Fruit fly (Drosophila melanogaster): Measurements from ENCODE around the gene CG5895.
A peak's percentile ranks its signal among the peaks of the same experiment; 100 is the strongest.

Gene CG5895

dm6 chr3L:16043045-16043781 is 7.9 kb downstream of the CG5895 start (continued):
- TF ChIP-seq mirr (GFP tag; optimal IDR thresholded peaks at IDR 0.05): no peak
- TF ChIP-seq repo (GFP tag; optimal IDR thresholded peaks at IDR 0.05): no peak
- no peak for TF ChIP-seq CG10321 (GFP tag; IDR thresholded peaks at IDR 0.05)
- TF ChIP-seq Fer2 (tag; optimal IDR thresholded peaks at IDR 0.05): no peak
- no peak for TF ChIP-seq CG6272 (GFP tag; IDR thresholded peaks at IDR 0.05)
- peak; percentile 85 for TF ChIP-seq nom (GFP tag; optimal IDR thresholded peaks at IDR 0.05)
- no peak for TF ChIP-seq maf-S (GFP tag; optimal IDR thresholded peaks at IDR 0.05)
- no peak for TF ChIP-seq ind (GFP tag; optimal IDR thresholded peaks at IDR 0.05)
- TF ChIP-seq B-H2 (GFP tag; optimal IDR thresholded peaks at IDR 0.05): no peak
- no peak for TF ChIP-seq gsb (GFP tag; IDR thresholded peaks at IDR 0.05)
- TF ChIP-seq lbe (GFP tag; optimal IDR thresholded peaks at IDR 0.05): no peak
- no peak for TF ChIP-seq CG8281 (tag; optimal IDR thresholded peaks at IDR 0.05)
- TF ChIP-seq hth (optimal IDR thresholded peaks at IDR 0.05): no peak
- TF ChIP-seq Adf1 (GFP tag; IDR thresholded peaks at IDR 0.05): no peak
- peak; percentile 34 for TF ChIP-seq Sox100B (GFP tag; optimal IDR thresholded peaks at IDR 0.05)
- no peak for TF ChIP-seq Hr78 (GFP tag; optimal IDR thresholded peaks at IDR 0.05)
- TF ChIP-seq fd3F (GFP tag; optimal IDR thresholded peaks at IDR 0.05): no peak
- TF ChIP-seq pita (GFP tag; optimal IDR thresholded peaks at IDR 0.05): no peak
- TF ChIP-seq run (tag; optimal IDR thresholded peaks at IDR 0.05): no peak
- no peak for TF ChIP-seq Lim3 (GFP tag; IDR thresholded peaks at IDR 0.05)
- TF ChIP-seq NC2β (GFP tag; optimal IDR thresholded peaks at IDR 0.05): no peak
- TF ChIP-seq sob (GFP tag; IDR thresholded peaks at IDR 0.05): no peak
- TF ChIP-seq pan (optimal IDR thresholded peaks at IDR 0.05): no peak
- peak in 1 of 2 experiments; percentile 31 for TF ChIP-seq pan (GFP tag; optimal IDR thresholded peaks at IDR 0.05 in 1 of 2, IDR thresholded peaks at IDR 0.05 in 1 of 2)
- TF ChIP-seq CG15479 (GFP tag; optimal IDR thresholded peaks at IDR 0.05): peak; percentile 44
- no peak for TF ChIP-seq CG13287 (GFP tag; IDR thresholded peaks at IDR 0.05; ENCODE audit: partially characterized antibody)
- 0 out of 4 replicates have a peak, but pooled peaks have one; percentile 46 for TF ChIP-seq chinmo (GFP tag; IDR thresholded peaks at IDR 0.05; ENCODE audit: partially characterized antibody)
- TF ChIP-seq trh (GFP tag; optimal IDR thresholded peaks at IDR 0.05): no peak
- peak; percentile 69 for TF ChIP-seq Oli (tag; optimal IDR thresholded peaks at IDR 0.05)
- no peak for TF ChIP-seq eyg (GFP tag; optimal IDR thresholded peaks at IDR 0.05)
- TF ChIP-seq Dref (GFP tag; IDR thresholded peaks at IDR 0.05): no peak
- TF ChIP-seq lmd (GFP tag; IDR thresholded peaks at IDR 0.05): peak; percentile 9; the same call in 1 of the 2 replicates
- peak; percentile 70 for TF ChIP-seq tap (tag; optimal IDR thresholded peaks at IDR 0.05)
- TF ChIP-seq tna (GFP tag; IDR thresholded peaks at IDR 0.05; ENCODE audit: partially characterized antibody): no peak
- peak; percentile 55 for TF ChIP-seq CG15269 (tag; optimal IDR thresholded peaks at IDR 0.05)
- TF ChIP-seq CG14965 (GFP tag; optimal IDR thresholded peaks at IDR 0.05; ENCODE audit: borderline replicate concordance): no peak
- peak; percentile 54 for TF ChIP-seq phol (tag; optimal IDR thresholded peaks at IDR 0.05)
- no peak for TF ChIP-seq Optix (GFP tag; IDR thresholded peaks at IDR 0.05)
- TF ChIP-seq YL-1 (GFP tag; optimal IDR thresholded peaks at IDR 0.05): no peak
- TF ChIP-seq Dp (GFP tag; optimal IDR thresholded peaks at IDR 0.05): no peak
- TF ChIP-seq fd64A (GFP tag; optimal IDR thresholded peaks at IDR 0.05): no peak
- peak; percentile 20 for TF ChIP-seq Hmr (GFP tag; optimal IDR thresholded peaks at IDR 0.05)
- peak; percentile 33 for TF ChIP-seq CG8359 (GFP tag; optimal IDR thresholded peaks at IDR 0.05; ENCODE audit: borderline replicate concordance)
- TF ChIP-seq sna (GFP tag; IDR thresholded peaks at IDR 0.05; ENCODE audit: partially characterized antibody): no peak
- TF ChIP-seq amos (GFP tag; IDR thresholded peaks at IDR 0.05; ENCODE audit: partially characterized antibody): no peak
- peak; percentile 50 for TF ChIP-seq lab (GFP tag; optimal IDR thresholded peaks at IDR 0.05)
- TF ChIP-seq Dad (GFP tag; optimal IDR thresholded peaks at IDR 0.05): no peak
- no peak for TF ChIP-seq CG4617 (GFP tag; optimal IDR thresholded peaks at IDR 0.05; ENCODE audit: borderline replicate concordance)
- no peak for TF ChIP-seq Aef1 (GFP tag; IDR thresholded peaks at IDR 0.05)
